Fruit fly (Drosophila melanogaster) whole organism, embryonic: ENCODE measurements around the gene CG34134.

Experiments used
- Atf3 ChIP-seq: fragments of 200-800 bp; sonication (Bioruptor generic); optimal IDR thresholded peaks from 3 replicates; lab custom pipeline; 2016; ENCODE audit warnings: missing biosample characterization, missing genetic modification characterization
- CG1024 ChIP-seq: fragments of 200-800 bp; sonication (Bioruptor generic); IDR thresholded peaks from 2 replicates; pipeline ENCODE4 v1.3.6; 2022; ENCODE audit warnings: missing biosample characterization, missing genetic modification characterization
- CG12391 ChIP-seq: fragments of 200-800 bp; sonication (Bioruptor generic); optimal IDR thresholded peaks from 3 replicates; lab custom pipeline; 2018; ENCODE audit warnings: missing biosample characterization, mild to moderate bottlenecking, missing genetic modification characterization, moderate library complexity
- CG17328 ChIP-seq: fragments of 200-800 bp; sonication (Bioruptor generic); IDR thresholded peaks from 2 replicates; pipeline ENCODE4 v1.3.6; 2022; ENCODE audit warnings: missing biosample characterization, missing genetic modification characterization
- CG17361 ChIP-seq: fragments of 200-800 bp; sonication (Bioruptor generic); IDR thresholded peaks from 3 replicates; pipeline ENCODE4 v1.3.6; 2022; ENCODE audit warnings: missing biosample characterization, missing genetic modification characterization
- CG18262 ChIP-seq: fragments of 200-800 bp; optimal IDR thresholded peaks from 3 replicates; lab custom pipeline; 2019; ENCODE audit warnings: missing biosample characterization, mild to moderate bottlenecking, missing genetic modification characterization, moderate library complexity
- CG2120 ChIP-seq: fragments of 200-800 bp; sonication (Bioruptor generic); optimal IDR thresholded peaks from 3 replicates; lab custom pipeline; 2016; ENCODE audit warnings: missing biosample characterization, missing genetic modification characterization
- CG34224 ChIP-seq: fragments of 200-800 bp; sonication (Bioruptor generic); IDR thresholded peaks from 3 replicates; pipeline ENCODE4 v1.3.6; 2022; ENCODE audit warnings: missing biosample characterization, missing genetic modification characterization; ENCODE audit not compliant: partially characterized antibody
- CG34376 ChIP-seq: fragments of 200-800 bp; sonication (Bioruptor generic); optimal IDR thresholded peaks from 2 replicates; lab custom pipeline; 2018; ENCODE audit warnings: missing biosample characterization, mild to moderate bottlenecking, missing genetic modification characterization
- CG3726 ChIP-seq: fragments of 200-800 bp; sonication (Bioruptor generic); IDR thresholded peaks from 3 replicates; pipeline ENCODE4, ENCODE4 v1.3.6; 2022; ENCODE audit warnings: missing biosample characterization, missing genetic modification characterization
- CG3995 ChIP-seq: fragments of 200-800 bp; sonication (Bioruptor generic); optimal IDR thresholded peaks from 3 replicates; lab custom pipeline; 2016; ENCODE audit warnings: missing biosample characterization, missing genetic modification characterization
- CG4617 ChIP-seq: fragments of 200-800 bp; sonication (Bioruptor generic); optimal IDR thresholded peaks from 3 replicates; lab custom pipeline; 2016; ENCODE audit warnings: missing biosample characterization, missing genetic modification characterization, borderline replicate concordance
- CG7745 ChIP-seq: fragments of 200-800 bp; sonication (Bioruptor generic); optimal IDR thresholded peaks from 2 replicates; lab custom pipeline; 2018; ENCODE audit warnings: missing biosample characterization, mild to moderate bottlenecking, missing genetic modification characterization, moderate library complexity
- CG9609 ChIP-seq: fragments of 200-800 bp; sonication (Bioruptor generic); optimal IDR thresholded peaks from 3 replicates; lab custom pipeline; 2016; ENCODE audit warnings: missing biosample characterization, missing genetic modification characterization
- CG9817 ChIP-seq: fragments of 200-800 bp; sonication (Bioruptor generic); optimal IDR thresholded peaks from 2 replicates; lab custom pipeline; 2018; ENCODE audit warnings: missing biosample characterization, mild to moderate bottlenecking, missing genetic modification characterization, moderate library complexity
- CoRest ChIP-seq: fragments of 200-800 bp; sonication (Bioruptor generic); optimal IDR thresholded peaks from 3 replicates; lab custom pipeline; 2018; ENCODE audit warnings: missing biosample characterization, mild to moderate bottlenecking, missing genetic modification characterization, moderate library complexity
- Deaf1 ChIP-seq: fragments of 200-800 bp; optimal IDR thresholded peaks from 3 replicates; lab custom pipeline; 2019; ENCODE audit warnings: missing biosample characterization, mild to moderate bottlenecking, missing genetic modification characterization, moderate library complexity
- Dp ChIP-seq: fragments of 200-800 bp; sonication (Bioruptor generic); optimal IDR thresholded peaks from 2 replicates; lab custom pipeline; 2018; ENCODE audit warnings: missing biosample characterization, mild to moderate bottlenecking, missing genetic modification characterization, moderate library complexity
- E2f2 ChIP-seq: fragments of 200-800 bp; sonication (Bioruptor generic); IDR thresholded peaks from 2 replicates; pipeline ENCODE4 v1.3.6; 2022; ENCODE audit warnings: missing biosample characterization, missing genetic modification characterization
- ERR ChIP-seq: fragments of 200-800 bp; sonication (Bioruptor generic); optimal IDR thresholded peaks from 2 replicates; lab custom pipeline; 2016; ENCODE audit warnings: missing biosample characterization, missing genetic modification characterization
- HLH4C ChIP-seq: fragments of 200-800 bp; sonication (Bioruptor generic); IDR thresholded peaks from 3 replicates; pipeline ENCODE4 v1.3.6; 2022; ENCODE audit warnings: missing biosample characterization, missing genetic modification characterization; ENCODE audit not compliant: partially characterized antibody
- Mad ChIP-seq: fragments of 200-800 bp; sonication (Bioruptor generic); optimal IDR thresholded peaks from 2 replicates; lab custom pipeline; 2016; ENCODE audit warnings: missing biosample characterization, missing genetic modification characterization
- Six4 ChIP-seq: fragments of 200-800 bp; sonication (Bioruptor generic); optimal IDR thresholded peaks from 2 replicates; lab custom pipeline; 2016; ENCODE audit warnings: missing biosample characterization, missing genetic modification characterization
- Sox102F ChIP-seq: fragments of 200-800 bp; sonication (Bioruptor generic); optimal IDR thresholded peaks from 2 replicates; lab custom pipeline; 2018; ENCODE audit warnings: missing biosample characterization, mild to moderate bottlenecking, missing genetic modification characterization, moderate library complexity
- Spps ChIP-seq: fragments of 200-800 bp; sonication (Bioruptor generic); optimal IDR thresholded peaks from 2 replicates; lab custom pipeline; 2018; ENCODE audit warnings: missing biosample characterization, mild to moderate bottlenecking, missing genetic modification characterization
- amos ChIP-seq: fragments of 200-800 bp; sonication (Bioruptor generic); IDR thresholded peaks from 2 replicates; pipeline ENCODE4 v1.3.6; 2022; ENCODE audit warnings: missing biosample characterization, missing genetic modification characterization; ENCODE audit not compliant: partially characterized antibody
- ase ChIP-seq: fragments of 200-800 bp; sonication (Bioruptor generic); IDR thresholded peaks from 3 replicates; pipeline ENCODE4 v1.3.6; 2022; ENCODE audit warnings: missing biosample characterization, missing genetic modification characterization
- chinmo ChIP-seq: fragments of 200-800 bp; sonication (Bioruptor generic); IDR thresholded peaks from 4 replicates; pipeline ENCODE4 v1.3.6; 2022; ENCODE audit warnings: missing biosample characterization, missing genetic modification characterization; ENCODE audit not compliant: partially characterized antibody
- ci ChIP-seq: fragments of 200-800 bp; sonication (Bioruptor generic); IDR thresholded peaks from 3 replicates; pipeline ENCODE4 v1.3.6; 2022; ENCODE audit warnings: missing biosample characterization, missing genetic modification characterization
- disco-r ChIP-seq: fragments of 200-800 bp; sonication (Bioruptor generic); optimal IDR thresholded peaks from 2 replicates; lab custom pipeline; 2016; ENCODE audit warnings: missing biosample characterization, missing genetic modification characterization
- gfzf ChIP-seq: fragments of 200-800 bp; sonication (Bioruptor generic); optimal IDR thresholded peaks from 2 replicates; lab custom pipeline; 2016; ENCODE audit warnings: missing biosample characterization, mild to moderate bottlenecking, missing genetic modification characterization, moderate library complexity
- gsb ChIP-seq: fragments of 200-800 bp; sonication (Bioruptor generic); IDR thresholded peaks from 2 replicates; pipeline ENCODE4 v1.3.6; 2022; ENCODE audit warnings: missing biosample characterization, missing genetic modification characterization
- h ChIP-seq: fragments of >200 bp; optimal IDR thresholded peaks from 2 replicates; lab custom pipeline; 2017
- hkb ChIP-seq, 2 experiments: fragments of 200-800 bp in 1 of 2; fragments of >200 bp in 1 of 2; sonication (Bioruptor generic) in 1 of 2; IDR thresholded peaks in 1 of 2; optimal IDR thresholded peaks in 1 of 2; 2 replicates each; pipeline versions ENCODE4 v1.3.6 to Lab custom; 2017 to 2022; ENCODE audit warnings: missing biosample characterization in 1 of 2, missing genetic modification characterization in 1 of 2
- kay ChIP-seq: fragments of 200-800 bp; sonication (Bioruptor generic); optimal IDR thresholded peaks from 2 replicates; lab custom pipeline; 2016; ENCODE audit warnings: missing biosample characterization, missing genetic modification characterization
- lola ChIP-seq, 3 experiments: fragments of >200 bp in 2 of 3; fragments of 200-800 bp in 1 of 3; sonication (Bioruptor generic) in 1 of 3; optimal IDR thresholded peaks; 2 replicates each; lab custom pipeline; 2017 to 2019; ENCODE audit warnings: missing biosample characterization in 3 of 3, missing genetic modification characterization in 3 of 3, mild to moderate bottlenecking in 1 of 3, moderate library complexity in 1 of 3
- nau ChIP-seq: fragments of 200-800 bp; sonication (Bioruptor generic); optimal IDR thresholded peaks from 3 replicates; lab custom pipeline; 2017; ENCODE audit warnings: missing biosample characterization, mild to moderate bottlenecking, missing genetic modification characterization, missing genetic modification reagents
- nerfin-2 ChIP-seq: fragments of 200-800 bp; sonication (Bioruptor generic); IDR thresholded peaks from 2 replicates; pipeline ENCODE4 v1.3.6; 2022; ENCODE audit warnings: missing biosample characterization, missing genetic modification characterization; ENCODE audit not compliant: partially characterized antibody
- onecut ChIP-seq: fragments of 200-800 bp; sonication (Bioruptor generic); IDR thresholded peaks from 2 replicates; pipeline ENCODE4 v1.3.6; 2022; ENCODE audit warnings: missing biosample characterization, missing genetic modification characterization
- p53 ChIP-seq: fragments of 200-800 bp; sonication (Bioruptor generic); optimal IDR thresholded peaks from 2 replicates; lab custom pipeline; 2016; ENCODE audit warnings: missing biosample characterization, missing genetic modification characterization
- pho ChIP-seq: fragments of 200-800 bp; sonication (Bioruptor generic); optimal IDR thresholded peaks from 2 replicates; lab custom pipeline; 2016; ENCODE audit warnings: missing biosample characterization, missing genetic modification characterization
- ranshi ChIP-seq: fragments of 200-800 bp; sonication (Bioruptor generic); IDR thresholded peaks from 2 replicates; pipeline ENCODE4 v1.3.6; 2022; ENCODE audit warnings: missing biosample characterization, missing genetic modification characterization
- rib ChIP-seq: fragments of 200-800 bp; sonication (Bioruptor generic); IDR thresholded peaks from 2 replicates; pipeline ENCODE4 v1.3.6; 2022; ENCODE audit warnings: missing biosample characterization, missing genetic modification characterization
- row ChIP-seq: fragments of 200-800 bp; sonication (Bioruptor generic); IDR thresholded peaks from 3 replicates; pipeline ENCODE4 v1.3.6; 2022; ENCODE audit warnings: missing biosample characterization, missing genetic modification characterization
- sens ChIP-seq: fragments of 200-800 bp; sonication (Bioruptor generic); peaks from one replicate; lab custom pipeline; 2016; ENCODE audit warnings: missing biosample characterization, missing genetic modification characterization
- sob ChIP-seq: fragments of 200-800 bp; sonication (Bioruptor generic); IDR thresholded peaks from 2 replicates; pipeline ENCODE4 v1.3.6; 2022; ENCODE audit warnings: missing biosample characterization, missing genetic modification characterization
- sqz ChIP-seq: fragments of 200-800 bp; sonication (Bioruptor generic); optimal IDR thresholded peaks from 3 replicates; lab custom pipeline; 2018; ENCODE audit warnings: missing biosample characterization, mild to moderate bottlenecking, missing genetic modification characterization
- stwl ChIP-seq: fragments of 200-800 bp; sonication (Bioruptor generic); optimal IDR thresholded peaks from 3 replicates; lab custom pipeline; 2018; ENCODE audit warnings: missing biosample characterization, mild to moderate bottlenecking, missing genetic modification characterization, moderate library complexity
- trem ChIP-seq: fragments of 200-800 bp; optimal IDR thresholded peaks from 3 replicates; lab custom pipeline; 2019; ENCODE audit warnings: missing biosample characterization, mild to moderate bottlenecking, missing genetic modification characterization, moderate library complexity
- yki ChIP-seq: fragments of >200 bp; optimal IDR thresholded peaks from 3 replicates; lab custom pipeline; 2018

CG34134 gene

DNA sequence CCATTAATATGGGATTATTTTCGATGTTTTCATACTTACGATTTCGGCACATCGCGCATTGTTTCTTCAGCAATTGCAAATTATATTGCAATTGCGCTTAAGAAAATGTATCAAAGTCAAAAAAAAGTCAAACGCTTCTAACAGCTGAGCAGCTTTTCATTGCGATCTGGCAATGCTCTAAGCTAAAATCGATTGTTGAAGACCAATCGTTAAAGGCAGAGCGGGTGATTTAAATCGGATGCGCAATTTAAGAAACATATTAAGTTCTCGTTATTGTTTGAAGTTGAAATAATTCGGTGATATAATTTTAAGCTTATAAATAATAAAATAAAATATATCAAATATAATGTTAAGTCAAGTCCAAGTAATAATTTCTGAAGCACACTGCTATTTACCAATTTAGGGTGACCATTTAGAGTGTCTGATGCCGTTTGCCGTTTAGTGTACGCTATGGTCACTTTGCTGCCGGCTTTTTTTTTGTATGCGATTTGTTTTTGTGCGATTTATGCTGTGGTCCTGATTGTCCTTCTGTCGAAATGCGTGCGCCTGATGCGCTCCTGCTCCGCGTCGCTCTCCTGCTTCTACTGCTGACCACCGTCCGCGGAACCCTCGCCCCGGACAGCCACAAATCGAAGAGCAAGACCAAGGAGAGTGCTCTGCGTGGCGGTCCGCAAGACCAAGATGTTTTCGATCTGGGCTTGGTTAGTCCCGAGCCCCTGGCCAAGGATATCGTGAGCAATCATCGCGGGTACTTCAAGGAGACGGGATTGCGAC, 6.4 kb upstream of the CG34134 start, which contains the start of the genes CG8475 and CG8460 (continued):
- TF ChIP-seq gfzf (peak; percentile 54), row (GFP tag; lab: Robert Waterston, UW) (0 out of 3 replicates have a peak, but pooled peaks have one; percentile 20), Sox102F (GFP tag; lab: Kevin White, UChicago) (no peak), sob (GFP tag; lab: Robert Waterston, UW) (no peak), CG18262 (tag; lab: Kevin White, UChicago) (no peak), ci (GFP tag; lab: Robert Waterston, UW) (no peak), CoRest (no peak), CG12391 (tag; lab: Kevin White, UChicago) (no peak), Spps (tag; lab: Kevin White, UChicago) (no peak), CG9609 (no peak), CG34224 (GFP tag; lab: Robert Waterston, UW) (peak; percentile 57; the same call in 2 of the 3 replicates), Deaf1 (tag; lab: Kevin White, UChicago) (no peak), sens (GFP tag; lab: Kevin White, UChicago) (no peak), CG3726 (GFP tag; lab: Robert Waterston, UW) (no peak), pho (no peak), CG3995 (peak; percentile 89), CG34376 (GFP tag; lab: Kevin White, UChicago) (no peak), p53 (GFP tag; lab: Kevin White, UChicago) (no peak), Dp (peak; percentile 91), nau (GFP tag; lab: Kevin White, UChicago) (no peak), amos (GFP tag; lab: Robert Waterston, UW) (peak; percentile 35; the same call in 1 of the 2 replicates), h (no peak), hkb (optimal IDR thresholded peaks at IDR 0.05; lab: Kevin White, UChicago) (no peak), hkb (GFP tag; IDR thresholded peaks at IDR 0.05; lab: Robert Waterston, UW) (no peak), CG2120 (no peak), rib (GFP tag; lab: Robert Waterston, UW) (no peak), HLH4C (GFP tag; lab: Robert Waterston, UW) (peak; percentile 47; the same call in 2 of the 3 replicates), yki (no peak), ase (GFP tag; lab: Robert Waterston, UW) (no peak), CG17328 (GFP tag; lab: Robert Waterston, UW) (peak; percentile 7; the same call in 1 of the 2 replicates), nerfin-2 (GFP tag; lab: Robert Waterston, UW) (no peak), CG17361 (GFP tag; lab: Robert Waterston, UW) (no peak), Atf3 (no peak), CG9817 (tag; lab: Kevin White, UChicago) (no peak), disco-r (no peak), Six4 (GFP tag; lab: Kevin White, UChicago) (no peak), chinmo (no peak), sqz (GFP tag; lab: Kevin White, UChicago) (peak; percentile 97), trem (peak; percentile 32), ERR (GFP tag; lab: Kevin White, UChicago) (peak; percentile 83), E2f2 (GFP tag; lab: Robert Waterston, UW) (peak; percentile 94), gsb (GFP tag; lab: Robert Waterston, UW) (no peak), lola (GFP tag; optimal IDR thresholded peaks at IDR 0.05; lab: Kevin White, UChicago) (no peak), onecut (GFP tag; lab: Robert Waterston, UW) (peak; percentile 51), CG1024 (GFP tag; lab: Robert Waterston, UW) (no peak), CG7745 (tag; lab: Kevin White, UChicago) (no peak), kay (no peak), CG4617 (GFP tag; lab: Kevin White, UChicago) (peak; percentile 15), Mad (no peak), stwl (tag; lab: Kevin White, UChicago) (peak; percentile 64), ranshi (peak; percentile 75)
